Fruit fly (Drosophila melanogaster) whole organism, embryonic: ENCODE results near the gene Vha14-2.

Experiments used
- B-H2 ChIP-seq: fragments of 200-800 bp; sonication (Bioruptor generic); optimal IDR thresholded peaks from 2 replicates; lab custom pipeline; 2018; ENCODE audit warnings: missing biosample characterization, mild to moderate bottlenecking, missing genetic modification characterization
- Bdp1 ChIP-seq: fragments of 200-800 bp; sonication (Bioruptor generic); optimal IDR thresholded peaks from 3 replicates; lab custom pipeline; 2016; ENCODE audit warnings: missing biosample characterization, missing genetic modification characterization
- BtbVII ChIP-seq: fragments of 200-800 bp; sonication (Bioruptor generic); optimal IDR thresholded peaks from 3 replicates; lab custom pipeline; 2017; ENCODE audit warnings: missing biosample characterization, mild to moderate bottlenecking, missing genetic modification characterization
- CG1024 ChIP-seq: fragments of 200-800 bp; sonication (Bioruptor generic); IDR thresholded peaks from 2 replicates; pipeline ENCODE4 v1.3.6; 2022; ENCODE audit warnings: missing biosample characterization, missing genetic modification characterization
- CG12299 ChIP-seq: fragments of 200-800 bp; sonication (Bioruptor generic); optimal IDR thresholded peaks from 2 replicates; lab custom pipeline; 2018; ENCODE audit warnings: missing biosample characterization, mild to moderate bottlenecking, missing genetic modification characterization
- CG15514 ChIP-seq: fragments of 200-800 bp; sonication (Bioruptor generic); optimal IDR thresholded peaks from 3 replicates; lab custom pipeline; 2017; ENCODE audit warnings: missing biosample characterization, missing genetic modification characterization, mild to moderate bottlenecking, moderate library complexity, missing genetic modification reagents
- CG17328 ChIP-seq: fragments of 200-800 bp; sonication (Bioruptor generic); IDR thresholded peaks from 2 replicates; pipeline ENCODE4 v1.3.6; 2022; ENCODE audit warnings: missing biosample characterization, missing genetic modification characterization
- CG17361 ChIP-seq: fragments of 200-800 bp; sonication (Bioruptor generic); IDR thresholded peaks from 3 replicates; pipeline ENCODE4 v1.3.6; 2022; ENCODE audit warnings: missing biosample characterization, missing genetic modification characterization
- CG18476 ChIP-seq: fragments of 200-800 bp; sonication (Bioruptor generic); optimal IDR thresholded peaks from 2 replicates; lab custom pipeline; 2016; ENCODE audit warnings: missing biosample characterization, mild to moderate bottlenecking, missing genetic modification characterization
- CG2116 ChIP-seq: fragments of 200-800 bp; sonication (Bioruptor generic); optimal IDR thresholded peaks from 3 replicates; lab custom pipeline; 2018; ENCODE audit warnings: missing biosample characterization, mild to moderate bottlenecking, missing genetic modification characterization
- CG2202 ChIP-seq: fragments of 200-800 bp; sonication (Bioruptor generic); optimal IDR thresholded peaks from 2 replicates; lab custom pipeline; 2018; ENCODE audit warnings: missing biosample characterization, mild to moderate bottlenecking, missing genetic modification characterization
- CG30431 ChIP-seq: fragments of 200-800 bp; sonication (Bioruptor generic); optimal IDR thresholded peaks from 2 replicates; lab custom pipeline; 2017; ENCODE audit warnings: missing biosample characterization, missing genetic modification characterization
- CG5245 ChIP-seq: fragments of 200-800 bp; sonication (Bioruptor generic); optimal IDR thresholded peaks from 3 replicates; lab custom pipeline; 2016; ENCODE audit warnings: missing biosample characterization, missing genetic modification characterization
- CG8765 ChIP-seq: fragments of 200-800 bp; sonication (Bioruptor generic); IDR thresholded peaks from 2 replicates; pipeline ENCODE4 v1.3.6; 2022; ENCODE audit warnings: missing biosample characterization, missing genetic modification characterization
- Dfd ChIP-seq, 2 experiments: fragments of >200 bp; optimal IDR thresholded peaks; 2 replicates each; lab custom pipeline; 2017; ENCODE audit warnings: missing biosample characterization in 2 of 2, missing genetic modification characterization in 2 of 2
- Doc2 ChIP-seq: fragments of 200-800 bp; sonication (Bioruptor generic); IDR thresholded peaks from 2 replicates; pipeline ENCODE4 v1.3.6; 2022; ENCODE audit warnings: missing biosample characterization, missing genetic modification characterization
- E2f1 ChIP-seq: fragments of 200-800 bp; sonication (Bioruptor generic); IDR thresholded peaks from 2 replicates; pipeline ENCODE4 v1.3.6; 2022; ENCODE audit warnings: missing biosample characterization, missing genetic modification characterization
- E2f2 ChIP-seq: fragments of 200-800 bp; sonication (Bioruptor generic); IDR thresholded peaks from 2 replicates; pipeline ENCODE4 v1.3.6; 2022; ENCODE audit warnings: missing biosample characterization, missing genetic modification characterization
- Hr39 ChIP-seq: fragments of >200 bp; optimal IDR thresholded peaks from 2 replicates; lab custom pipeline; 2017
- Lhr ChIP-seq: fragments of 200-800 bp; sonication (Bioruptor generic); optimal IDR thresholded peaks from 3 replicates; lab custom pipeline; 2017; ENCODE audit warnings: mild to moderate bottlenecking, missing biosample characterization, missing genetic modification reagents, missing genetic modification characterization
- Max ChIP-seq: fragments of 200-800 bp; sonication (Bioruptor generic); optimal IDR thresholded peaks from 2 replicates; lab custom pipeline; 2016; ENCODE audit warnings: missing biosample characterization, mild to moderate bottlenecking, missing genetic modification characterization
- Nf-YA ChIP-seq: fragments of 200-800 bp; sonication (Bioruptor generic); IDR thresholded peaks from 2 replicates; pipeline ENCODE4 v1.3.6; 2022; ENCODE audit warnings: missing biosample characterization, missing genetic modification characterization
- Nf-YC ChIP-seq: fragments of 200-800 bp; optimal IDR thresholded peaks from 3 replicates; lab custom pipeline; 2019; ENCODE audit warnings: missing biosample characterization, mild to moderate bottlenecking, missing genetic modification characterization, moderate library complexity
- Oaz ChIP-seq: fragments of 200-800 bp; sonication (Bioruptor generic); IDR thresholded peaks from 2 replicates; pipeline ENCODE4 v1.3.6; 2022; ENCODE audit warnings: missing biosample characterization, missing genetic modification characterization
- Sin3A ChIP-seq: fragments of >200 bp; optimal IDR thresholded peaks from 2 replicates; lab custom pipeline; 2018
- az2 ChIP-seq: fragments of 200-800 bp; sonication (Bioruptor generic); optimal IDR thresholded peaks from 3 replicates; lab custom pipeline; 2016; ENCODE audit warnings: missing biosample characterization, missing genetic modification characterization
- bigmax ChIP-seq: fragments of 200-800 bp; sonication (Bioruptor generic); optimal IDR thresholded peaks from 2 replicates; lab custom pipeline; 2018; ENCODE audit warnings: missing biosample characterization, mild to moderate bottlenecking, missing genetic modification characterization
- cato ChIP-seq: fragments of 200-800 bp; sonication (Bioruptor generic); optimal IDR thresholded peaks from 2 replicates; lab custom pipeline; 2016; ENCODE audit warnings: missing biosample characterization, missing genetic modification characterization, borderline replicate concordance
- corto ChIP-seq: fragments of 200-800 bp; sonication (Bioruptor generic); optimal IDR thresholded peaks from 2 replicates; lab custom pipeline; 2016; ENCODE audit warnings: missing biosample characterization, mild to moderate bottlenecking, missing genetic modification characterization, moderate library complexity
- cwo ChIP-seq: fragments of 200-800 bp; sonication (Bioruptor generic); optimal IDR thresholded peaks from 3 replicates; lab custom pipeline; 2017; ENCODE audit warnings: missing biosample characterization, missing genetic modification characterization, mild to moderate bottlenecking, moderate library complexity, missing genetic modification reagents
- da ChIP-seq: fragments of 200-800 bp; sonication (Bioruptor generic); optimal IDR thresholded peaks from 2 replicates; lab custom pipeline; 2016; ENCODE audit warnings: missing biosample characterization, missing genetic modification characterization
- danr ChIP-seq: fragments of 200-800 bp; sonication (Bioruptor generic); IDR thresholded peaks from 2 replicates; pipeline ENCODE4 v1.3.6; 2022; ENCODE audit warnings: missing biosample characterization, missing genetic modification characterization
- en ChIP-seq: fragments of 200-800 bp; sonication (Bioruptor generic); optimal IDR thresholded peaks from 2 replicates; lab custom pipeline; 2016; ENCODE audit warnings: missing biosample characterization, missing genetic modification characterization
- gem ChIP-seq: fragments of 200-800 bp; sonication (Bioruptor generic); optimal IDR thresholded peaks from 2 replicates; lab custom pipeline; 2019; ENCODE audit warnings: missing biosample characterization, mild to moderate bottlenecking, missing genetic modification characterization, moderate library complexity
- gsb-n ChIP-seq: fragments of 200-800 bp; sonication (Bioruptor generic); optimal IDR thresholded peaks from 3 replicates; lab custom pipeline; 2018; ENCODE audit warnings: missing biosample characterization, mild to moderate bottlenecking, missing genetic modification characterization
- her ChIP-seq: fragments of 200-800 bp; sonication (Bioruptor generic); optimal IDR thresholded peaks from 2 replicates; lab custom pipeline; 2016; ENCODE audit warnings: missing biosample characterization, missing genetic modification characterization
- jigr1 ChIP-seq: fragments of 200-800 bp; sonication (Bioruptor generic); IDR thresholded peaks from 3 replicates; pipeline ENCODE4 v1.3.6; 2022; ENCODE audit warnings: missing biosample characterization, missing genetic modification characterization
- mam ChIP-seq: fragments of 200-800 bp; sonication (Bioruptor generic); optimal IDR thresholded peaks from 3 replicates; lab custom pipeline; 2016; ENCODE audit warnings: missing biosample characterization, missing genetic modification characterization
- mld ChIP-seq: fragments of 200-800 bp; sonication (Bioruptor generic); IDR thresholded peaks from 3 replicates; pipeline ENCODE4 v1.3.6; 2022; ENCODE audit warnings: missing biosample characterization, missing genetic modification characterization; ENCODE audit not compliant: partially characterized antibody
- nau ChIP-seq: fragments of 200-800 bp; sonication (Bioruptor generic); optimal IDR thresholded peaks from 3 replicates; lab custom pipeline; 2017; ENCODE audit warnings: missing biosample characterization, mild to moderate bottlenecking, missing genetic modification characterization, missing genetic modification reagents
- nom ChIP-seq: fragments of 200-800 bp; sonication (Bioruptor generic); optimal IDR thresholded peaks from 2 replicates; lab custom pipeline; 2017; ENCODE audit warnings: missing biosample characterization, missing genetic modification characterization, mild to moderate bottlenecking, moderate library complexity, missing genetic modification reagents
- oc ChIP-seq: fragments of 200-800 bp; sonication (Bioruptor generic); optimal IDR thresholded peaks from 2 replicates; lab custom pipeline; 2018; ENCODE audit warnings: missing biosample characterization, mild to moderate bottlenecking, missing genetic modification characterization, moderate library complexity
- otp ChIP-seq: fragments of 200-800 bp; sonication (Bioruptor generic); IDR thresholded peaks from 3 replicates; pipeline ENCODE4, ENCODE4 v1.3.6; 2022; ENCODE audit warnings: missing biosample characterization, missing genetic modification characterization
- phol ChIP-seq: fragments of 200-800 bp; sonication (Bioruptor generic); optimal IDR thresholded peaks from 3 replicates; lab custom pipeline; 2018; ENCODE audit warnings: missing biosample characterization, mild to moderate bottlenecking, missing genetic modification characterization, moderate library complexity
- run ChIP-seq: fragments of 200-800 bp; sonication (Bioruptor generic); optimal IDR thresholded peaks from 3 replicates; lab custom pipeline; 2018; ENCODE audit warnings: missing biosample characterization, mild to moderate bottlenecking, missing genetic modification characterization
- sima ChIP-seq: fragments of 200-800 bp; sonication (Bioruptor generic); optimal IDR thresholded peaks from 2 replicates; lab custom pipeline; 2016; ENCODE audit warnings: missing biosample characterization, missing genetic modification characterization
- sqz ChIP-seq: fragments of 200-800 bp; sonication (Bioruptor generic); optimal IDR thresholded peaks from 3 replicates; lab custom pipeline; 2018; ENCODE audit warnings: missing biosample characterization, mild to moderate bottlenecking, missing genetic modification characterization
- tap ChIP-seq: fragments of 200-800 bp; optimal IDR thresholded peaks from 3 replicates; lab custom pipeline; 2019; ENCODE audit warnings: missing biosample characterization, mild to moderate bottlenecking, missing genetic modification characterization, moderate library complexity
- twi ChIP-seq: fragments of 200-800 bp; optimal IDR thresholded peaks from 2 replicates; lab custom pipeline; 2019; ENCODE audit warnings: missing biosample characterization, mild to moderate bottlenecking, missing genetic modification characterization, moderate library complexity
- vfl ChIP-seq: fragments of 200-800 bp; sonication (Bioruptor generic); optimal IDR thresholded peaks from 2 replicates; lab custom pipeline; 2016; ENCODE audit warnings: missing biosample characterization, missing genetic modification characterization
- vnd ChIP-seq: fragments of 200-800 bp; sonication (Bioruptor generic); IDR thresholded peaks from 3 replicates; pipeline ENCODE4 v1.3.6; 2022; ENCODE audit warnings: missing biosample characterization, missing genetic modification characterization; ENCODE audit not compliant: partially characterized antibody

The Vha14-2 gene

dm6 chr3R:6112252-6112995, 10.0 kb upstream of the Vha14-2 start, which contains the start of gene Obp83g (continued):
- TF ChIP-seq mld (GFP tag; lab: Robert Waterston, UW) (no peak), da (GFP tag; lab: Kevin White, UChicago) (no peak), sqz (GFP tag; lab: Kevin White, UChicago) (no peak), Sin3A (lab: Kevin White, UChicago) (no peak), CG15514 (peak; percentile 9), Lhr (GFP tag; lab: Kevin White, UChicago) (no peak), BtbVII (GFP tag; lab: Kevin White, UChicago) (peak; percentile 49), E2f1 (no peak), nau (GFP tag; lab: Kevin White, UChicago) (no peak), Nf-YC (tag; lab: Kevin White, UChicago) (peak; percentile 66), Doc2 (GFP tag; lab: Robert Waterston, UW) (no peak), cato (GFP tag; lab: Kevin White, UChicago) (no peak), nom (GFP tag; lab: Kevin White, UChicago) (peak; percentile 72), Dfd (GFP tag; optimal IDR thresholded peaks at IDR 0.05; lab: Kevin White, UChicago) (no peak), CG30431 (no peak), en (no peak), Nf-YA (GFP tag; lab: Robert Waterston, UW) (no peak), CG17328 (GFP tag; lab: Robert Waterston, UW) (0 out of 2 replicates have a peak, but pooled peaks have one; percentile 12), jigr1 (no peak), Max (GFP tag; lab: Kevin White, UChicago) (no peak), her (no peak), CG18476 (no peak), bigmax (no peak), mam (peak; percentile 36), Hr39 (lab: Kevin White, UChicago) (no peak), sima (no peak), CG2202 (tag; lab: Kevin White, UChicago) (no peak), gsb-n (tag; lab: Kevin White, UChicago) (no peak), CG8765 (GFP tag; lab: Robert Waterston, UW) (no peak), CG2116 (no peak), CG5245 (no peak), twi (tag; lab: Kevin White, UChicago) (no peak), az2 (GFP tag; lab: Kevin White, UChicago) (peak; percentile 10), cwo (GFP tag; lab: Kevin White, UChicago) (peak; percentile 27), Bdp1 (GFP tag; lab: Kevin White, UChicago) (no peak), E2f2 (GFP tag; lab: Robert Waterston, UW) (peak; percentile 21; the same call in 1 of the 2 replicates), B-H2 (GFP tag; lab: Kevin White, UChicago) (no peak), CG1024 (no peak), vfl (GFP tag; lab: Kevin White, UChicago) (no peak), corto (no peak), otp (GFP tag; lab: Robert Waterston, UW) (0 out of 3 replicates have a peak, but pooled peaks have one; percentile 7), Oaz (GFP tag; lab: Robert Waterston, UW) (0 out of 2 replicates have a peak, but pooled peaks have one; percentile 7), run (no peak), danr (GFP tag; lab: Robert Waterston, UW) (no peak), tap (tag; lab: Kevin White, UChicago) (peak; percentile 15), CG17361 (GFP tag; lab: Robert Waterston, UW) (peak; percentile 61; the same call in 2 of the 3 replicates), gem (tag; lab: Kevin White, UChicago) (peak; percentile 66), phol (tag; lab: Kevin White, UChicago) (peak; percentile 36), oc (no peak), CG12299 (tag; lab: Kevin White, UChicago) (no peak), vnd (GFP tag; lab: Robert Waterston, UW) (no peak)
